In the genomic region with DNA sequence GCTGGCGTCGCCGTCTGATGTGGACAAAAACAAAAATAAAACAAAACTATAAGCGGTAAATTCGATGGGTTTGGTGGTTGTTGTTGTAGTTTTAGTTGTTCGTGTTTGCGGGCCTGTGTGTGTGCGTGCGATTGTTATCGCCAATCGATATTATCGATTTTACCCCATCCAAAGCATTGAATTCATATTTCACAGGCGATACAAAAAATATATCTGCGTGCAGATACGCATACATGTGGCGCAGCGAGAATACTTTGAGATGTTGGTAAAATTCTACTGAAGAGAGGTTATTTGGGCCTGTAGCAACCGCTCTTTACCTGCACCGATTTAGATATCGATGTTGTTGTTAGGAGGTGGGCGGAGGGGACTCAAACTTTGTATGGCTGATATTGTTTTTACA, we compare ENCODE assay signal across 1 fruit fly cellular context.
A peak's percentile ranks its signal among the peaks of the same experiment; 100 is the strongest.
TF ChIP-seq lines count a peak whose summit lies in the region.

No protein-coding gene starts in this region.

TF ChIP-seq in whole organism, embryonic, 481 proteins besides CTCF, POLR2A, EP300 and RAD21 (continued from another document):
- TF ChIP-seq CG8089 (GFP tag; optimal IDR thresholded peaks at IDR 0.05; lab: Kevin White, UChicago) (no peak), Scr (GFP tag; IDR thresholded peaks at IDR 0.05; lab: Robert Waterston, UW; ENCODE audit: partially characterized antibody) (peak; percentile 52), CG17568 (GFP tag; optimal IDR thresholded peaks at IDR 0.05; lab: Kevin White, UChicago) (no peak), CG4328 (GFP tag; optimal IDR thresholded peaks at IDR 0.05; lab: Kevin White, UChicago) (no peak), Bgb (GFP tag; IDR thresholded peaks at IDR 0.05; lab: Robert Waterston, UW; ENCODE audit: partially characterized antibody) (peak; percentile 29; the same call in 1 of the 2 replicates), vnd (GFP tag; IDR thresholded peaks at IDR 0.05; lab: Robert Waterston, UW; ENCODE audit: partially characterized antibody) (no peak), H15 (GFP tag; IDR thresholded peaks at IDR 0.05; lab: Robert Waterston, UW) (no peak), Dip2 (GFP tag; IDR thresholded peaks at IDR 0.05; lab: Robert Waterston, UW) (no peak), CG16779 (GFP tag; IDR thresholded peaks at IDR 0.05; lab: Robert Waterston, UW) (no peak), pum (GFP tag; optimal IDR thresholded peaks at IDR 0.05; lab: Kevin White, UChicago) (no peak), hth (optimal IDR thresholded peaks at IDR 0.05; lab: Kevin White, UChicago) (no peak), ara (GFP tag; IDR thresholded peaks at IDR 0.05; lab: Robert Waterston, UW) (no peak), ase (GFP tag; IDR thresholded peaks at IDR 0.05; lab: Robert Waterston, UW) (no peak), knrl (GFP tag; IDR thresholded peaks at IDR 0.05; lab: Robert Waterston, UW; ENCODE audit: partially characterized antibody) (peak; percentile 26; the same call in 1 of the 3 replicates), CG12071 (GFP tag; optimal IDR thresholded peaks at IDR 0.05; lab: Kevin White, UChicago) (peak; percentile 7), TFAM (GFP tag; optimal IDR thresholded peaks at IDR 0.05; lab: Kevin White, UChicago) (no peak), CG2889 (GFP tag; IDR thresholded peaks at IDR 0.05; lab: Robert Waterston, UW) (no peak), CG14014 (GFP tag; IDR thresholded peaks at IDR 0.05; lab: Robert Waterston, UW) (no peak), CG15514 (GFP tag; optimal IDR thresholded peaks at IDR 0.05; lab: Kevin White, UChicago) (peak; percentile 51), oc (tag; optimal IDR thresholded peaks at IDR 0.05; lab: Kevin White, UChicago) (no peak), CG2712 (tag; optimal IDR thresholded peaks at IDR 0.05; lab: Kevin White, UChicago) (no peak), CG6254 (GFP tag; optimal IDR thresholded peaks at IDR 0.05; lab: Kevin White, UChicago) (peak; percentile 9), CG14860 (GFP tag; IDR thresholded peaks at IDR 0.05; lab: Robert Waterston, UW; ENCODE audit: partially characterized antibody) (0 out of 3 replicates have a peak, but pooled peaks have one; percentile 41), CG10543 (GFP tag; optimal IDR thresholded peaks at IDR 0.05; lab: Kevin White, UChicago) (peak; percentile 11), Deaf1 (tag; optimal IDR thresholded peaks at IDR 0.05; lab: Kevin White, UChicago) (peak; percentile 14), CG15479 (GFP tag; optimal IDR thresholded peaks at IDR 0.05; lab: Kevin White, UChicago) (peak; percentile 52), Mes4 (GFP tag; optimal IDR thresholded peaks at IDR 0.05; lab: Kevin White, UChicago) (no peak), aop (GFP tag; IDR thresholded peaks at IDR 0.05; lab: Robert Waterston, UW) (no peak), BtbVII (GFP tag; optimal IDR thresholded peaks at IDR 0.05; lab: Kevin White, UChicago) (peak; percentile 13), CG2129 (GFP tag; IDR thresholded peaks at IDR 0.05; lab: Robert Waterston, UW; ENCODE audit: partially characterized antibody) (peak; percentile 28; the same call in 1 of the 2 replicates), Hey (tag; optimal IDR thresholded peaks at IDR 0.05; lab: Kevin White, UChicago) (no peak), HLH4C (GFP tag; IDR thresholded peaks at IDR 0.05; lab: Robert Waterston, UW; ENCODE audit: partially characterized antibody) (peak; percentile 55; the same call in 2 of the 3 replicates), CG12219 (GFP tag; optimal IDR thresholded peaks at IDR 0.05; lab: Kevin White, UChicago) (no peak), CG3726 (GFP tag; IDR thresholded peaks at IDR 0.05; lab: Robert Waterston, UW) (no peak), Sry-δ (GFP tag; optimal IDR thresholded peaks at IDR 0.05; lab: Kevin White, UChicago) (no peak), MTF-1 (GFP tag; optimal IDR thresholded peaks at IDR 0.05; lab: Kevin White, UChicago; ENCODE audit: borderline replicate concordance) (no peak), D19A (tag; optimal IDR thresholded peaks at IDR 0.05; lab: Kevin White, UChicago) (no peak), BEAF-32 (GFP tag; optimal IDR thresholded peaks at IDR 0.05; lab: Kevin White, UChicago) (peak; percentile 54), eve (GFP tag; optimal IDR thresholded peaks at IDR 0.05; lab: Kevin White, UChicago) (peak in 1 of 2 experiments; percentile 78), CG11504 (tag; optimal IDR thresholded peaks at IDR 0.05; lab: Kevin White, UChicago) (no peak), seq (GFP tag; IDR thresholded peaks at IDR 0.05; lab: Robert Waterston, UW) (no peak), pfk (GFP tag; optimal IDR thresholded peaks at IDR 0.05; lab: Kevin White, UChicago) (no peak), ATbp (GFP tag; optimal IDR thresholded peaks at IDR 0.05; lab: Kevin White, UChicago) (no peak), Spps (tag; optimal IDR thresholded peaks at IDR 0.05; lab: Kevin White, UChicago) (no peak), wdn (GFP tag; IDR thresholded peaks at IDR 0.05; lab: Robert Waterston, UW) (no peak), crc (GFP tag; optimal IDR thresholded peaks at IDR 0.05; lab: Kevin White, UChicago) (no peak), CG2120 (GFP tag; optimal IDR thresholded peaks at IDR 0.05; lab: Kevin White, UChicago) (no peak), zfh1 (GFP tag; IDR thresholded peaks at IDR 0.05; lab: Robert Waterston, UW) (no peak), nerfin-2 (GFP tag; IDR thresholded peaks at IDR 0.05; lab: Robert Waterston, UW; ENCODE audit: partially characterized antibody) (no peak; the same call in 1 of the 2 replicates)
TF ChIP-seq in whole organism, embryonic: peak in this region for 34.
